Worm (Caenorhabditis elegans) whole organism, mixed stage, embryonic: ENCODE data around the gene srb-17.

Experiments
- bed-3 ChIP-seq: fragments of 200-800 bp; sonication (Bioruptor generic); optimal IDR thresholded peaks from 3 replicates; lab custom pipeline; 2018; ENCODE audit warnings: mild to moderate bottlenecking, missing genetic modification characterization, moderate library complexity, missing compliant biosample characterization
- blmp-1 ChIP-seq: fragments of 150-350 bp; optimal IDR thresholded peaks from 2 replicates; lab custom pipeline; 2014; ENCODE audit warnings: missing biosample characterization, missing genetic modification characterization
- ceh-39 ChIP-seq: fragments of 150-350 bp; optimal IDR thresholded peaks from 2 replicates; lab custom pipeline; 2014; ENCODE audit warnings: missing biosample characterization, missing genetic modification characterization
- ceh-83 ChIP-seq: fragments of 200-800 bp; sonication (Bioruptor generic); optimal IDR thresholded peaks from 2 replicates; lab custom pipeline; 2018; ENCODE audit warnings: mild to moderate bottlenecking, missing genetic modification characterization, missing compliant biosample characterization
- ces-1 ChIP-seq: fragments of 150-350 bp; optimal IDR thresholded peaks from 2 replicates; lab custom pipeline; 2014; ENCODE audit warnings: missing biosample characterization, missing genetic modification reagents, missing genetic modification characterization
- cnd-1 ChIP-seq: fragments of 200-800 bp; sonication (Bioruptor generic); optimal IDR thresholded peaks from 2 replicates; lab custom pipeline; 2018; ENCODE audit warnings: mild to moderate bottlenecking, missing genetic modification characterization, missing compliant biosample characterization
- elt-3 ChIP-seq: fragments of 150-350 bp; optimal IDR thresholded peaks from 2 replicates; lab custom pipeline; 2014; ENCODE audit warnings: missing biosample characterization, missing genetic modification characterization
- ham-2 ChIP-seq: fragments of 200-800 bp; sonication (Bioruptor generic); optimal IDR thresholded peaks from 2 replicates; lab custom pipeline; 2018; ENCODE audit warnings: mild to moderate bottlenecking, missing genetic modification characterization, missing compliant biosample characterization
- hlh-1 ChIP-seq: fragments of 150-350 bp; optimal IDR thresholded peaks from 2 replicates; lab custom pipeline; 2014; ENCODE audit warnings: missing biosample characterization, missing genetic modification reagents, missing genetic modification characterization
- lin-32 ChIP-seq: fragments of 200-800 bp; sonication (Bioruptor generic); optimal IDR thresholded peaks from 2 replicates; lab custom pipeline; 2018; ENCODE audit warnings: mild to moderate bottlenecking, missing genetic modification characterization, missing compliant biosample characterization
- lsy-2 ChIP-seq: fragments of 150-350 bp; optimal IDR thresholded peaks from 2 replicates; lab custom pipeline; 2014; ENCODE audit warnings: missing biosample characterization, missing genetic modification characterization
- mep-1 ChIP-seq: fragments of 150-350 bp; optimal IDR thresholded peaks from 2 replicates; lab custom pipeline; 2017; ENCODE audit warnings: missing biosample characterization, missing genetic modification reagents, missing genetic modification characterization, inconsistent platforms
- mls-2 ChIP-seq: sonication (generic microtip); optimal IDR thresholded peaks from 2 replicates; lab custom pipeline; 2016; ENCODE audit warnings: mild to moderate bottlenecking, missing genetic modification characterization, moderate library complexity, missing compliant biosample characterization
- nhr-12 ChIP-seq: fragments of 150-350 bp; optimal IDR thresholded peaks from 2 replicates; lab custom pipeline; 2014; ENCODE audit warnings: missing biosample characterization, missing genetic modification characterization
- nhr-2 ChIP-seq: fragments of 150-350 bp; optimal IDR thresholded peaks from 2 replicates; lab custom pipeline; 2014; ENCODE audit warnings: missing biosample characterization, missing genetic modification characterization
- nhr-237 ChIP-seq: fragments of 150-350 bp; optimal IDR thresholded peaks from 2 replicates; lab custom pipeline; 2014; ENCODE audit warnings: missing biosample characterization, missing genetic modification characterization
- nhr-76 ChIP-seq: sonication (generic microtip); optimal IDR thresholded peaks from 2 replicates; lab custom pipeline; 2017; ENCODE audit warnings: missing biosample characterization, missing genetic modification characterization
- pha-4 ChIP-seq: fragments of 150-350 bp; optimal IDR thresholded peaks from 2 replicates; lab custom pipeline; 2018; ENCODE audit warnings: missing biosample characterization, missing genetic modification reagents, missing genetic modification characterization
- sem-2 ChIP-seq: fragments of 200-800 bp; sonication (Bioruptor generic); optimal IDR thresholded peaks from 2 replicates; lab custom pipeline; 2018; ENCODE audit warnings: mild to moderate bottlenecking, missing genetic modification characterization, missing compliant biosample characterization
- snpc-4 ChIP-seq: fragments of 150-350 bp; optimal IDR thresholded peaks from 2 replicates; lab custom pipeline; 2014; ENCODE audit warnings: missing biosample characterization, missing genetic modification characterization
- sptf-1 ChIP-seq: sonication (generic microtip); optimal IDR thresholded peaks from 2 replicates; lab custom pipeline; 2017; ENCODE audit warnings: mild to moderate bottlenecking, missing genetic modification characterization, moderate library complexity, missing compliant biosample characterization
- tbx-8 ChIP-seq: fragments of 200-800 bp; sonication (Bioruptor generic); optimal IDR thresholded peaks from 2 replicates; lab custom pipeline; 2018; ENCODE audit warnings: mild to moderate bottlenecking, missing genetic modification characterization, moderate library complexity, missing compliant biosample characterization
- unc-120 ChIP-seq: sonication (generic microtip); optimal IDR thresholded peaks from 2 replicates; lab custom pipeline; 2017; ENCODE audit warnings: missing genetic modification characterization, missing compliant biosample characterization; ENCODE audit not compliant: poor library complexity, severe bottlenecking
- unc-39 ChIP-seq: fragments of 150-350 bp; optimal IDR thresholded peaks from 2 replicates; lab custom pipeline; 2014; ENCODE audit warnings: missing biosample characterization, missing genetic modification characterization
- unc-62 ChIP-seq: fragments of 150-350 bp; optimal IDR thresholded peaks from 2 replicates; lab custom pipeline; 2014; ENCODE audit warnings: missing biosample characterization, missing genetic modification reagents, missing genetic modification characterization
- zip-8 ChIP-seq: fragments of 150-350 bp; optimal IDR thresholded peaks from 2 replicates; lab custom pipeline; 2014; ENCODE audit warnings: missing biosample characterization, missing genetic modification characterization

srb-17 gene

DNA sequence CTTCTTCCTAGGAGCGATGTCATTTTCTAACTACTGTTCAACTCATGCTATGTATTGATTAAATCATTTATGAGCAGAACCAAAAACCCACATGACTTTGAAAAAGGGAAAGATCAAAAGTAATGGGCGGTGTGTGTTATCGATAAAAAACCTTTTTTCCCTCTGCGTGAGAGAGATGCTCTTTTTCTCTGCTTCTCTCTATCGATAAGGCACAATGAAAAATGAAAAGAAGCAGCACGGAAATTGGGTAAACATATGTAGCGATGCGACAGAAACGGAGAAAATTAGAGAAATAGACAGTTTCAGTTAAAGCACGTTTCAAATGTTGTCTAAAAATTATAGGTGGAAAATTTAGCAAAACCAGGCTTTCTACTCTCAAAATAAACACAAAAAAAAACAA is 45.3 kb upstream of the srb-17 start:
- no peak for TF ChIP-seq nhr-76 (tag; lab: Kevin White, UChicago)
- TF ChIP-seq tbx-8 (GFP tag; lab: Kevin White, UChicago), result no peak
- TF ChIP-seq ceh-83 (GFP tag; lab: Kevin White, UChicago), result no peak
- TF ChIP-seq ceh-39, result no peak
- no peak for TF ChIP-seq zip-8 (tag; lab: Kevin White, UChicago)
- peak; percentile 13 for TF ChIP-seq hlh-1 (tag; lab: Kevin White, UChicago)
- TF ChIP-seq sem-2, result no peak
- no peak for TF ChIP-seq nhr-2 (tag; lab: Kevin White, UChicago)
- peak; percentile 4 for TF ChIP-seq unc-120 (tag; lab: Kevin White, UChicago)
- no peak for TF ChIP-seq unc-39
- no peak for TF ChIP-seq lsy-2 (tag; lab: Kevin White, UChicago)
- no peak for TF ChIP-seq snpc-4 (tag; lab: Kevin White, UChicago)
- no peak for TF ChIP-seq ces-1 (GFP tag; lab: Kevin White, UChicago)
- TF ChIP-seq cnd-1, result no peak
- no peak for TF ChIP-seq elt-3
- TF ChIP-seq, all 35 proteins: peak for 2

DNA sequence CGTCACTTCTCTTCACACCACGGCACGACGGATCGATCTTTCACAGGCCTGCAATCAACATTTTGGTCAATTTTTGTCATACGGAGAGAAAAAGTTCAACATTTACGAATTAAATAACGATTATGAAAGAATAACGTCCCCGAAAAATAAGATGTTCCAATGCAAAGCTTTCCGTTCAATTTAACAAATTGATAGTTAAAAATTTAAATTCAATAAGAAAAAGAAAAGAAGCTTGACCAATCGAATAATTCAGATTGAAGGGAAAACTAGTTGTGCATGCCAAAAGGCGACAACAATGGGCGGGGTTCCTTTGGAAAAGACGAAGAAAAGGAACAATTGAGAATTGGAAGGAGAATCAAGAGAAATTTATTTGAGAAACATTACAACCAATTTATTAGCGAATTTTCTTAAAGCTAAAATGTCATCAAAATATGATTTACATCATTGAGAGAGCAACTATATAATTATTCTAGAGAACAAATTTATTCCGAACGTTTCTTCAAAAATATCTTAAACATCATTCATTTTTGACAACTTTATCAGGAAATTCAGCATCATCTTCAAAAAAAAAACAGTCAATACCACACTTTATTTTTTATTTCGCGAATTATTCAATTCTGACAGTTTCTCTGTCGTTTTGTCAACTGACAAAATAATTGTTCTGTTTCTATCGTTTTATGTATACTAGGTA is 44.7 kb upstream of the srb-17 start, which contains the start of gene tax-6:
Gene tax-6, minus strand, starts transcription at position 51 of the 691 bp plus-strand sequence.
- TF ChIP-seq pha-4 (tag; lab: Kevin White, UChicago), result no peak
- peak; percentile 7 for TF ChIP-seq ces-1 (GFP tag; lab: Kevin White, UChicago)
- TF ChIP-seq unc-62 (GFP tag; lab: Kevin White, UChicago), result no peak
- no peak for TF ChIP-seq sem-2

DNA sequence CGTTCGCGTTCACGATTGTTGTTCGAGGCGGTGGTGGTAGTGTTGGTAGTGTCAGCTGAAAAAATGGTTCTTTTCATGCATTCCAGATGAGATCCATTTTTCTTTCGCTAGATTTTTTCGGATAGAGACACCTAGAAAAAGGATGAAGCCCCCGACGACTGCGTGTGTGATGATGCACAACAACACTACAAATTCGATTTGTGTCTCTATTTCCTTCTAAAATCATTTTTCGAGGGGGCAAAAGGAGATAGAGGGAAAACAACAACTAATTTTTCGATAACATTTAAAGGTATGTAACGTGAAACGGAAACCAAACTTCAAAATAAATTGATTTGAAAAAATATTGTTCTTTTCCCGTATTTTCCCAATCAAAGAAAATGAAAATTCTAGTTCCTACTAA is 43.4 kb upstream of the srb-17 start:
- peak; percentile 75 for TF ChIP-seq ces-1 (GFP tag; lab: Kevin White, UChicago)
- TF ChIP-seq mls-2 (tag; lab: Kevin White, UChicago), result no peak
- no peak for TF ChIP-seq pha-4 (tag; lab: Kevin White, UChicago)
- no peak for TF ChIP-seq lin-32 (GFP tag; lab: Kevin White, UChicago)
- TF ChIP-seq ceh-39, result no peak
- no peak for TF ChIP-seq bed-3 (GFP tag; lab: Kevin White, UChicago)

DNA sequence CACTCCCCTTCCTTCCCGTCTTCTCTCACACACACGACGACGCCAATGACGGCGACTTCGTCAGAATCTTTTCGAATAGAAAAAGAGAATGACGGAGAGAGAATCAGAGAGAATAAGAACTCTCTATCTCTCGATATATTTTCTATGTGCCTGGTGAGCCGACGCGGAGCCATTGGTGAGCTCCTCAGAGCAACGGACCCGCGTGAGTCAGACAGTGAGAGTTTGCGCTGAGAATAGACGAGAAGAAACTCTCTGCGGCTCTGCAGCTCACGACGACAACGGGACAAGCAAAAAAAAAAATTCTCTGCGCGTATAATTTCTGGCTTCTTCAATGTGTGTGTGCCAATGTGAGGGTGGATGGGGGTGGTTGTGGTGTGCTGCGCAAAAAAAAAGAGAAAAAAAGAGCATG is 42.9 kb upstream of the srb-17 start:
- no peak for TF ChIP-seq bed-3 (GFP tag; lab: Kevin White, UChicago)
- TF ChIP-seq mep-1, result peak; percentile 7
- TF ChIP-seq unc-62 (GFP tag; lab: Kevin White, UChicago), result peak; percentile 17
- TF ChIP-seq mls-2 (tag; lab: Kevin White, UChicago), result peak; percentile 9
- no peak for TF ChIP-seq lsy-2 (tag; lab: Kevin White, UChicago)
- no peak for TF ChIP-seq nhr-76 (tag; lab: Kevin White, UChicago)
- TF ChIP-seq ham-2 (GFP tag; lab: Kevin White, UChicago), result no peak
- peak; percentile 22 for TF ChIP-seq ces-1 (GFP tag; lab: Kevin White, UChicago)
- no peak for TF ChIP-seq lin-32 (GFP tag; lab: Kevin White, UChicago)
- peak; percentile 36 for TF ChIP-seq sptf-1 (tag; lab: Kevin White, UChicago)

DNA sequence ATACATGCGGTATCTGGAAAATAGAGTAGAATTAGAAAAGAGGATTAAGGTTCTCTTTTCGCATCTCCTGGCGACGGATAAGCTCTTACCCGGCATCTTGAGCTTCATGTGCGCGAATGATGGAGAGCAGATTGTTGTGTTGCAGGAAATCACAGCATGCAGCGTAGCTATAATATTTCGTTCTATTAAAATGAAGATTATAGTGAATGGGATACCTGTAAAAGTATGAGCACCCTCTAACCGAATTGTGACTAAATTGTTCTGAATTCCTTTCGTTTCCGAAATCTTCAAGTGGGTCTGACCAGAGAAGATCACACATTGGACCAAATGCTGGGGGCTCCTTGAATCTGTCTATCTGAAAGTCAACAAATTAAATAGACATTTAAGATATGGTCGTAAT is 41.4 kb upstream of the srb-17 start:
- no peak for TF ChIP-seq unc-120 (tag; lab: Kevin White, UChicago)

DNA sequence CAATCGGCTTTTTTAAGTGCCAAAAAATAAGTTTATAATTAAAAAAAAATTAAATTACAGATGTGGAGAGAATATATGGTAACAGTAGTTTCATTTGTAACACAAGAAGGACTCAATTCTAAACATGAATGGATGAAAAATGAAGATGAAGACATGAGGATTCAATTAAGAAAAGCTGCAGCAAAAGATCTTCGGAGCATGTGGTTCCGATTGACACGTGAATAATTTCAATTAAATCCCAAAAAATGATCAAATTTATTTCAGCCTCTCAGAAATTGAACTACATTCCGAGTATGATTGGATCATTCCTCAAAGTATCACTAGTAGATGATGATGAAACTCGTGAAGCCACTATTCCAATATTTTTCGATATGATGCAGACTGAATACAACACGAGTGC is 32.4 kb upstream of the srb-17 start:
- TF ChIP-seq ces-1 (GFP tag; lab: Kevin White, UChicago) (no peak), nhr-12 (tag; lab: Kevin White, UChicago) (no peak), nhr-2 (tag; lab: Kevin White, UChicago) (no peak), nhr-76 (tag; lab: Kevin White, UChicago) (no peak), ceh-83 (GFP tag; lab: Kevin White, UChicago) (no peak), blmp-1 (tag; lab: Kevin White, UChicago) (no peak), nhr-237 (tag; lab: Kevin White, UChicago) (no peak), bed-3 (GFP tag; lab: Kevin White, UChicago) (no peak), mep-1 (no peak), tbx-8 (GFP tag; lab: Kevin White, UChicago) (no peak), elt-3 (no peak)
